Worm (Caenorhabditis elegans) whole organism, L4 larva: ENCODE results near the gene nhr-11.

Experiments
- F10B5.3 ChIP-seq: sonication (generic microtip); optimal IDR thresholded peaks from 2 replicates; lab custom pipeline; 2016; ENCODE audit warnings: mild to moderate bottlenecking, missing genetic modification characterization, missing compliant biosample characterization
- F37D6.2 ChIP-seq: sonication (generic microtip); optimal IDR thresholded peaks from 2 replicates; lab custom pipeline; 2016; ENCODE audit warnings: mild to moderate bottlenecking, missing genetic modification characterization, missing compliant biosample characterization
- Y5F2A.4 ChIP-seq: fragments of 200-800 bp; sonication (Bioruptor generic); optimal IDR thresholded peaks from 2 replicates; lab custom pipeline; 2018; ENCODE audit warnings: mild to moderate bottlenecking, missing genetic modification characterization, missing compliant biosample characterization
- Y75B8A.6 ChIP-seq: fragments of 200-800 bp; sonication (Bioruptor generic); IDR thresholded peaks from 2 replicates; pipeline ENCODE4 v1.3.6; 2022; ENCODE audit warnings: missing genetic modification reagents, missing genetic modification characterization, missing compliant biosample characterization
- ZK546.5 ChIP-seq, 2 experiments: sonication (generic microtip); optimal IDR thresholded peaks; 2 replicates each; lab custom pipeline; 2017; ENCODE audit warnings: missing biosample characterization in 2 of 2, missing genetic modification characterization in 2 of 2
- aha-1 ChIP-seq: fragments of 150-350 bp; peaks from one replicate; lab custom pipeline; 2014; ENCODE audit warnings: missing biosample characterization, missing genetic modification characterization
- ces-1 ChIP-seq: fragments of 150-350 bp; sonication (generic microtip); optimal IDR thresholded peaks from 4 replicates; lab custom pipeline; 2014; ENCODE audit warnings: missing biosample characterization, missing genetic modification reagents, missing genetic modification characterization
- cey-2 ChIP-seq: sonication (generic microtip); optimal IDR thresholded peaks from 3 replicates; lab custom pipeline; 2017; ENCODE audit warnings: missing genetic modification characterization, mild to moderate bottlenecking, missing compliant biosample characterization, antibody characterized with exemption, borderline replicate concordance; ENCODE audit not compliant: insufficient read depth
- dmd-6 ChIP-seq: fragments of 200-800 bp; sonication (Bioruptor generic); IDR thresholded peaks from 2 replicates; pipeline ENCODE4 v1.3.6; 2022; ENCODE audit warnings: missing genetic modification reagents, missing genetic modification characterization, missing compliant biosample characterization
- dmd-8 ChIP-seq: fragments of 200-800 bp; sonication (Bioruptor generic); IDR thresholded peaks from 2 replicates; pipeline ENCODE4 v1.3.6; 2022; ENCODE audit warnings: missing genetic modification characterization, missing compliant biosample characterization
- dve-1 ChIP-seq: sonication (generic microtip); optimal IDR thresholded peaks from 2 replicates; lab custom pipeline; 2017; ENCODE audit warnings: antibody characterized with exemption, mild to moderate bottlenecking, missing genetic modification characterization, missing compliant biosample characterization; ENCODE audit not compliant: insufficient read depth
- egl-43 ChIP-seq: fragments of 200-800 bp; sonication (Bioruptor generic); IDR thresholded peaks from 2 replicates; pipeline ENCODE4 v1.3.6; 2022; ENCODE audit warnings: missing genetic modification reagents, missing genetic modification characterization, missing compliant biosample characterization
- fkh-10 ChIP-seq: fragments of 150-350 bp; optimal IDR thresholded peaks from 2 replicates; lab custom pipeline; 2014; ENCODE audit warnings: missing biosample characterization, missing genetic modification reagents, missing genetic modification characterization
- hif-1 ChIP-seq, 2 experiments: sonication (generic microtip); optimal IDR thresholded peaks; 2 replicates each; lab custom pipeline; 2016 to 2017; ENCODE audit warnings: missing compliant biosample characterization in 2 of 2, missing genetic modification characterization in 2 of 2, missing genetic modification reagents in 2 of 2, missing genotype in 2 of 2, mild to moderate bottlenecking in 1 of 2
- hlh-11 ChIP-seq: fragments of 200-800 bp; sonication (Bioruptor generic); optimal IDR thresholded peaks from 2 replicates; lab custom pipeline; 2018; ENCODE audit warnings: mild to moderate bottlenecking, missing genetic modification characterization, missing compliant biosample characterization
- hlh-30 ChIP-seq: sonication (generic microtip); optimal IDR thresholded peaks from 2 replicates; lab custom pipeline; 2017; ENCODE audit warnings: antibody characterized with exemption, mild to moderate bottlenecking, missing genetic modification characterization, missing compliant biosample characterization; ENCODE audit not compliant: insufficient read depth
- hmg-1.1 ChIP-seq: fragments of 200-800 bp; sonication (Bioruptor generic); IDR thresholded peaks from 2 replicates; pipeline ENCODE4 v1.3.6; 2022; ENCODE audit warnings: missing genetic modification reagents, missing genetic modification characterization, missing compliant biosample characterization
- lsy-2 ChIP-seq, 2 experiments: fragments of 150-350 bp in 1 of 2; sonication (generic microtip) in 1 of 2; optimal IDR thresholded peaks; 2 replicates each; lab custom pipeline; 2014 to 2017; ENCODE audit warnings: missing biosample characterization in 2 of 2, missing genetic modification characterization in 2 of 2
- madf-5 ChIP-seq, 2 experiments: fragments of 200-800 bp; sonication (Bioruptor generic); IDR thresholded peaks; 2 replicates each; pipeline ENCODE4 v1.3.6; 2022; ENCODE audit warnings: missing compliant biosample characterization in 2 of 2, missing genetic modification characterization in 2 of 2
- madf-9 ChIP-seq: fragments of 200-800 bp; sonication (Bioruptor generic); conservative IDR thresholded peaks from 2 replicates; pipeline ENCODE4 v1.3.6; 2022; ENCODE audit warnings: missing genetic modification reagents, missing genetic modification characterization, missing compliant biosample characterization
- mdl-1 ChIP-seq, 2 experiments: fragments of 150-350 bp in 1 of 2; sonication (generic microtip) in 1 of 2; optimal IDR thresholded peaks; 2 replicates each; lab custom pipeline; 2014 to 2017; ENCODE audit warnings: missing biosample characterization in 2 of 2, missing genetic modification characterization in 2 of 2
- mxl-2 ChIP-seq: fragments of 200-800 bp; sonication (Bioruptor generic); conservative IDR thresholded peaks from 2 replicates; pipeline ENCODE4 v1.3.6; 2022; ENCODE audit warnings: missing genetic modification reagents, missing genetic modification characterization, missing compliant biosample characterization
- mxl-3 ChIP-seq: fragments of 200-800 bp; sonication (Bioruptor generic); optimal IDR thresholded peaks from 2 replicates; lab custom pipeline; 2018; ENCODE audit warnings: mild to moderate bottlenecking, missing genetic modification characterization, missing compliant biosample characterization
- nhr-10 ChIP-seq: fragments of 150-350 bp; optimal IDR thresholded peaks from 2 replicates; lab custom pipeline; 2014; ENCODE audit warnings: missing biosample characterization, missing genetic modification characterization
- nhr-102 ChIP-seq: sonication (generic microtip); optimal IDR thresholded peaks from 2 replicates; lab custom pipeline; 2016; ENCODE audit warnings: mild to moderate bottlenecking, missing genetic modification characterization, moderate library complexity, missing compliant biosample characterization
- nhr-111 ChIP-seq: fragments of 200-800 bp; sonication (Bioruptor generic); optimal IDR thresholded peaks from 2 replicates; lab custom pipeline; 2018; ENCODE audit warnings: mild to moderate bottlenecking, missing genetic modification characterization, missing compliant biosample characterization
- nhr-28 ChIP-seq: fragments of 150-350 bp; optimal IDR thresholded peaks from 2 replicates; lab custom pipeline; 2014; ENCODE audit warnings: missing biosample characterization, missing genetic modification characterization
- nhr-41 ChIP-seq: fragments of 200-800 bp; sonication (Bioruptor generic); IDR thresholded peaks from 2 replicates; pipeline ENCODE4 v1.3.6; 2022; ENCODE audit warnings: missing genetic modification reagents, missing genetic modification characterization, missing compliant biosample characterization
- nhr-76 ChIP-seq: fragments of 150-350 bp; optimal IDR thresholded peaks from 2 replicates; lab custom pipeline; 2014; ENCODE audit warnings: missing biosample characterization, missing genetic modification characterization
- pqm-1 ChIP-seq: sonication (generic microtip); optimal IDR thresholded peaks from 2 replicates; lab custom pipeline; 2017; ENCODE audit warnings: missing biosample characterization, missing genetic modification characterization
- rbr-2 ChIP-seq: sonication (generic microtip); optimal IDR thresholded peaks from 2 replicates; lab custom pipeline; 2016; ENCODE audit warnings: missing genotype, missing genetic modification characterization, missing compliant biosample characterization
- set-16 ChIP-seq: fragments of 200-800 bp; sonication (Bioruptor generic); IDR thresholded peaks from 2 replicates; pipeline ENCODE4 v1.3.6; 2022; ENCODE audit warnings: missing genetic modification reagents, missing genetic modification characterization, missing compliant biosample characterization
- unc-130 ChIP-seq: sonication (generic microtip); optimal IDR thresholded peaks from 2 replicates; lab custom pipeline; 2016; ENCODE audit warnings: missing genetic modification reagents, missing genetic modification characterization, missing compliant biosample characterization
- unc-39 ChIP-seq: sonication (generic microtip); optimal IDR thresholded peaks from 2 replicates; lab custom pipeline; 2017; ENCODE audit warnings: missing biosample characterization, missing genetic modification characterization
- unc-62 ChIP-seq, 3 experiments: fragments of 150-350 bp in 1 of 3; sonication (generic microtip); optimal IDR thresholded peaks in 2 of 3; peaks in 1 of 3; 1 replicate in 1 of 3; 2 replicates in 2 of 3; lab custom pipeline; 2014 to 2017; ENCODE audit warnings: missing biosample characterization in 3 of 3, missing genetic modification characterization in 3 of 3, missing genetic modification reagents in 3 of 3, missing genotype in 1 of 3
- zfp-2 ChIP-seq: sonication (generic microtip); optimal IDR thresholded peaks from 2 replicates; lab custom pipeline; 2016; ENCODE audit warnings: mild to moderate bottlenecking, missing genetic modification characterization, missing compliant biosample characterization

Gene nhr-11

ce11 chrIV:9051036-9051435 is 18.8 kb upstream of the nhr-11 start:
- TF ChIP-seq nhr-28 (tag; lab: Kevin White, UChicago) (peak; percentile 77), hlh-30 (tag; lab: Kevin White, UChicago) (peak; percentile 23), rbr-2 (no peak), aha-1 (tag; lab: Kevin White, UChicago) (peak; percentile 83)

- TF ChIP-seq dve-1 (tag; lab: Kevin White, UChicago) (peak; percentile 23), nhr-111 (GFP tag; lab: Kevin White, UChicago) (no peak), hif-1 (tag; optimal IDR thresholded peaks at IDR 0.05; lab: Kevin White, UChicago) (peak; percentile 44 to 52), nhr-28 (tag; lab: Kevin White, UChicago) (peak; percentile 93), aha-1 (tag; lab: Kevin White, UChicago) (peak; percentile 96), mdl-1 (tag; optimal IDR thresholded peaks at IDR 0.05; lab: Kevin White, UChicago) (peak in 1 of 2 experiments; percentile 12), mxl-3 (no peak), cey-2 (peak; percentile 41)
- TF ChIP-seq, all 104 proteins: peak for 6
These were observed 18.2 kb upstream of the nhr-11 start for ce11 chrIV:9051510-9052175.

ce11 chrIV:9053403-9053802 is 16.4 kb upstream of the nhr-11 start:
- no peak for TF ChIP-seq Y5F2A.4
- peak in 1 of 2 experiments; percentile 51 for TF ChIP-seq unc-62 (GFP tag; optimal IDR thresholded peaks at IDR 0.05 in 1 of 2; lab: Kevin White, UChicago)
- TF ChIP-seq unc-62 (tag; optimal IDR thresholded peaks at IDR 0.05; lab: Kevin White, UChicago), result no peak

- TF ChIP-seq hif-1 (tag; optimal IDR thresholded peaks at IDR 0.05; lab: Kevin White, UChicago) (peak; percentile 40 to 86), nhr-76 (tag; lab: Kevin White, UChicago) (no peak), nhr-102 (tag; lab: Kevin White, UChicago) (no peak), lsy-2 (tag; optimal IDR thresholded peaks at IDR 0.05; lab: Kevin White, UChicago) (peak in 1 of 2 experiments; percentile 21), dmd-8 (GFP tag; lab: Robert Waterston, UW) (no peak), F37D6.2 (no peak), nhr-28 (tag; lab: Kevin White, UChicago) (no peak), zfp-2 (no peak), pqm-1 (tag; lab: Kevin White, UChicago) (peak; percentile 8), unc-130 (GFP tag; lab: Kevin White, UChicago) (no peak), ZK546.5 (tag; optimal IDR thresholded peaks at IDR 0.05; lab: Kevin White, UChicago) (no peak), hlh-11 (no peak)
These were observed 6.3 kb upstream of the nhr-11 start for ce11 chrIV:9063518-9063917.

ce11 chrIV:9067277-9068197 is 2.3 kb upstream of the nhr-11 start:
- TF ChIP-seq egl-43 (GFP tag; lab: Robert Waterston, UW) (peak; percentile 48; the same call in 1 of the 2 replicates), set-16 (GFP tag; lab: Robert Waterston, UW) (peak; percentile 55; the same call in 1 of the 2 replicates)

- TF ChIP-seq Y75B8A.6 (GFP tag; lab: Robert Waterston, UW) (no peak), nhr-41 (GFP tag; lab: Robert Waterston, UW) (no peak), mxl-2 (GFP tag; lab: Robert Waterston, UW) (no peak), rbr-2 (no peak), F10B5.3 (tag; lab: Kevin White, UChicago) (no peak), hmg-1.1 (GFP tag; lab: Robert Waterston, UW) (no peak), madf-9 (no peak), ces-1 (GFP tag; lab: Kevin White, UChicago) (no peak), F37D6.2 (no peak), hlh-11 (peak; percentile 57), ZK546.5 (tag; optimal IDR thresholded peaks at IDR 0.05; lab: Kevin White, UChicago) (no peak), fkh-10 (GFP tag; lab: Kevin White, UChicago) (no peak), unc-39 (tag; lab: Kevin White, UChicago) (no peak), dmd-6 (GFP tag; lab: Robert Waterston, UW) (peak; percentile 44; the same call in 1 of the 2 replicates), madf-5 (GFP tag; IDR thresholded peaks at IDR 0.05; lab: Robert Waterston, UW) (no peak), nhr-102 (tag; lab: Kevin White, UChicago) (no peak), nhr-10 (tag; lab: Kevin White, UChicago) (no peak), unc-130 (GFP tag; lab: Kevin White, UChicago) (no peak), dmd-8 (GFP tag; lab: Robert Waterston, UW) (no peak)
These were observed 385 bp downstream of the nhr-11 start for ce11 chrIV:9070188-9070587.
